Worm (Caenorhabditis elegans) whole organism, L4 larva: ENCODE measurements around the gene R151.10.

Source experiments
- Y105C5A.15 ChIP-seq: fragments of 200-800 bp; sonication (Bioruptor generic); IDR thresholded peaks from 2 replicates; pipeline ENCODE4 v1.3.6; 2022; ENCODE audit warnings: missing genetic modification characterization, missing compliant biosample characterization
- Y48G9A.11 ChIP-seq: fragments of 200-800 bp; sonication (Bioruptor generic); IDR thresholded peaks from 2 replicates; pipeline ENCODE4 v1.3.6; 2022; ENCODE audit warnings: missing genetic modification reagents, missing genetic modification characterization, missing compliant biosample characterization
- ama-1 ChIP-seq: fragments of 150-350 bp; optimal IDR thresholded peaks from 2 replicates; lab custom pipeline; 2014; ENCODE audit warnings: inconsistent platforms, mixed read lengths
- ctbp-1 ChIP-seq: fragments of 200-800 bp; sonication (Bioruptor generic); IDR thresholded peaks from 2 replicates; pipeline ENCODE4 v1.3.6; 2022; ENCODE audit warnings: missing genetic modification reagents, missing genetic modification characterization, missing compliant biosample characterization
- daf-12 ChIP-seq: fragments of 150-350 bp; optimal IDR thresholded peaks from 2 replicates; lab custom pipeline; 2014; ENCODE audit warnings: missing biosample characterization, missing genetic modification reagents, missing genetic modification characterization
- egl-43 ChIP-seq: fragments of 200-800 bp; sonication (Bioruptor generic); IDR thresholded peaks from 2 replicates; pipeline ENCODE4 v1.3.6; 2022; ENCODE audit warnings: missing genetic modification reagents, missing genetic modification characterization, missing compliant biosample characterization
- hmg-1.1 ChIP-seq: fragments of 200-800 bp; sonication (Bioruptor generic); IDR thresholded peaks from 2 replicates; pipeline ENCODE4 v1.3.6; 2022; ENCODE audit warnings: missing genetic modification reagents, missing genetic modification characterization, missing compliant biosample characterization
- lin-38 ChIP-seq: fragments of 200-800 bp; sonication (Bioruptor generic); IDR thresholded peaks from 2 replicates; pipeline ENCODE4 v1.3.6; 2022; ENCODE audit warnings: missing genetic modification reagents, missing genetic modification characterization, missing compliant biosample characterization
- lsy-2 ChIP-seq, 2 experiments: fragments of 150-350 bp in 1 of 2; sonication (generic microtip) in 1 of 2; optimal IDR thresholded peaks; 2 replicates each; lab custom pipeline; 2014 to 2017; ENCODE audit warnings: missing biosample characterization in 2 of 2, missing genetic modification characterization in 2 of 2
- madf-5 ChIP-seq, 2 experiments: fragments of 200-800 bp; sonication (Bioruptor generic); IDR thresholded peaks; 2 replicates each; pipeline ENCODE4 v1.3.6; 2022; ENCODE audit warnings: missing compliant biosample characterization in 2 of 2, missing genetic modification characterization in 2 of 2
- mdt-29 ChIP-seq: fragments of 200-800 bp; sonication (Bioruptor generic); IDR thresholded peaks from 2 replicates; pipeline ENCODE4 v1.3.6; 2022; ENCODE audit warnings: missing genetic modification reagents, missing genetic modification characterization, missing compliant biosample characterization
- mes-2 ChIP-seq: sonication (generic microtip); optimal IDR thresholded peaks from 2 replicates; lab custom pipeline; 2016; ENCODE audit warnings: missing genotype, mild to moderate bottlenecking, missing genetic modification characterization, missing compliant biosample characterization; ENCODE audit not compliant: poor library complexity, severe bottlenecking
- mxl-3 ChIP-seq: fragments of 200-800 bp; sonication (Bioruptor generic); optimal IDR thresholded peaks from 2 replicates; lab custom pipeline; 2018; ENCODE audit warnings: mild to moderate bottlenecking, missing genetic modification characterization, missing compliant biosample characterization
- nhr-10 ChIP-seq: fragments of 150-350 bp; optimal IDR thresholded peaks from 2 replicates; lab custom pipeline; 2014; ENCODE audit warnings: missing biosample characterization, missing genetic modification characterization
- nhr-111 ChIP-seq: fragments of 200-800 bp; sonication (Bioruptor generic); optimal IDR thresholded peaks from 2 replicates; lab custom pipeline; 2018; ENCODE audit warnings: mild to moderate bottlenecking, missing genetic modification characterization, missing compliant biosample characterization
- nhr-48 ChIP-seq: sonication (generic microtip); optimal IDR thresholded peaks from 2 replicates; lab custom pipeline; 2016; ENCODE audit warnings: mild to moderate bottlenecking, missing genetic modification characterization, missing compliant biosample characterization
- pha-4 ChIP-seq, 2 experiments: fragments of 150-350 bp in 1 of 2; fragments of 200-800 bp in 1 of 2; sonication (Bioruptor generic) in 1 of 2; IDR thresholded peaks in 1 of 2; optimal IDR thresholded peaks in 1 of 2; 2 replicates each; pipeline versions ENCODE4 v1.3.6 to Lab custom; 2014 to 2022; ENCODE audit warnings: missing genetic modification characterization in 2 of 2, missing genetic modification reagents in 2 of 2, missing biosample characterization in 1 of 2, missing compliant biosample characterization in 1 of 2
- php-3 ChIP-seq: fragments of 200-800 bp; sonication (Bioruptor generic); IDR thresholded peaks from 2 replicates; pipeline ENCODE4 v1.3.6; 2022; ENCODE audit warnings: missing genetic modification reagents, missing genetic modification characterization, missing compliant biosample characterization
- pqm-1 ChIP-seq: sonication (generic microtip); optimal IDR thresholded peaks from 2 replicates; lab custom pipeline; 2017; ENCODE audit warnings: missing biosample characterization, missing genetic modification characterization
- rbr-2 ChIP-seq: sonication (generic microtip); optimal IDR thresholded peaks from 2 replicates; lab custom pipeline; 2016; ENCODE audit warnings: missing genotype, missing genetic modification characterization, missing compliant biosample characterization
- snpc-1.2 ChIP-seq: fragments of 200-800 bp; sonication (Bioruptor generic); IDR thresholded peaks from 2 replicates; pipeline ENCODE4 v1.3.6; 2022; ENCODE audit warnings: missing genetic modification reagents, missing genetic modification characterization, missing compliant biosample characterization
- unc-62 ChIP-seq, 3 experiments: fragments of 150-350 bp in 1 of 3; sonication (generic microtip); optimal IDR thresholded peaks in 2 of 3; peaks in 1 of 3; 1 replicate in 1 of 3; 2 replicates in 2 of 3; lab custom pipeline; 2014 to 2017; ENCODE audit warnings: missing biosample characterization in 3 of 3, missing genetic modification characterization in 3 of 3, missing genetic modification reagents in 3 of 3, missing genotype in 1 of 3
- zfp-3 ChIP-seq: fragments of 200-800 bp; sonication (Bioruptor generic); conservative IDR thresholded peaks from 2 replicates; pipeline ENCODE4 v1.3.6; 2022; ENCODE audit warnings: missing genetic modification reagents, missing genetic modification characterization, missing compliant biosample characterization

The R151.10 gene

DNA sequence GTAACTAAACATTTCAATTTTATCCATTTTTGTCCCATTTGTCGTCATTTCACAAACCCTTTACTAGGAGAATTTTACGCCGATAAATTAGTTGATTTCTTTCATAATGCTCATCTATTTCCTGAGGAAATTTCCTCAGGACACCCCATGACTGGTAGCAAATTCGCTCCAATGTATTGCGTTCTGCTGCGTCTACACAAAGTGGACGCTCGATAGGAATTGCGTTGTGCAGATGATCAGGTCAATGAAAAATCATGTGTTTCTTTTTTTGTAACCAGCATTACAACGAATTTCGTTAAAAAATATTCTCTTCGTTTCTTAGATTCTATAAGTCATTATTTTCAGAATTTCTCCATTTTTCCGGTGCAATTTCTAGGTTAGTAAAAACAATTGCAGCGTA lies 48.9 kb downstream of the R151.10 start, which contains the start of gene epg-4 (continued):
- no peak for TF ChIP-seq nhr-48
- no peak for TF ChIP-seq rbr-2 (tag; lab: Kevin White, UChicago)
- peak; percentile 4 for TF ChIP-seq pqm-1
- no peak for TF ChIP-seq mdt-29 (GFP tag; lab: Robert Waterston, UW)
- TF ChIP-seq hmg-1.1 (GFP tag; lab: Robert Waterston, UW), result peak; percentile 65; the same call in 1 of the 2 replicates
- TF ChIP-seq nhr-111 (GFP tag; lab: Kevin White, UChicago), result peak; percentile 14

DNA sequence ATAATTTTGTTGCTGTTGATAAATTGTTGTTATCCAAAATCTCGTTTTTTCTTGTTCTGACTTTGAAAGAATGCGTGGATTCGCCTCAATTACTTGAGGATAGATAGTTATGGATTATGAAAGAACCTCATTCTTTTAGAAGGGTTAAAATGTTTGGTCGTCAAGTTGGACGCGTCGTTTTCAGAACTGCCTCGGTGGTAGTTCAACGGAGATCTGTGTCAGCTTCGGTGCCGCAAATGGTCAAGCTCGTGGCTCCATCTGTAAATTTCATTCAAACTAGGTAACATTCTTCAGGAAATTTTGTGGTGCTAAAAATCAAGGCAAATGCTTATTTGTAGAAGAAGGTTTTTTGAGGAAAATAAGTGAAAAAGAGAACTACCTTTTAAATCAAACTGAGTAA lies 50.1 kb downstream of the R151.10 start, which contains the start of gene ndab-2:
Gene ndab-2 (plus strand): TSS at position 140 of the 400 bp plus-strand sequence.
- TF ChIP-seq ama-1 (lab: Kevin White, UChicago) (peak; percentile 82), Y105C5A.15 (GFP tag; lab: Robert Waterston, UW) (peak; percentile 69; the same call in 1 of the 2 replicates), snpc-1.2 (GFP tag; lab: Robert Waterston, UW) (peak; percentile 56; the same call in 1 of the 2 replicates), pha-4 (GFP tag; IDR thresholded peaks at IDR 0.05; lab: Robert Waterston, UW) (peak; percentile 52), pha-4 (tag; optimal IDR thresholded peaks at IDR 0.05; lab: Kevin White, UChicago) (no peak), ctbp-1 (GFP tag; lab: Robert Waterston, UW) (0 out of 2 replicates have a peak, but pooled peaks have one; percentile 39), mxl-3 (GFP tag; lab: Kevin White, UChicago) (no peak), daf-12 (no peak), nhr-10 (tag; lab: Kevin White, UChicago) (no peak), madf-5 (GFP tag; IDR thresholded peaks at IDR 0.05; lab: Robert Waterston, UW) (0 out of 4 replicates have a peak, but pooled peaks have one; percentile 23 to 55), Y48G9A.11 (GFP tag; lab: Robert Waterston, UW) (peak; percentile 51; the same call in 1 of the 2 replicates), zfp-3 (GFP tag; lab: Robert Waterston, UW) (no peak), hmg-1.1 (GFP tag; lab: Robert Waterston, UW) (no peak), mes-2 (peak; percentile 34), egl-43 (peak; percentile 67; the same call in 1 of the 2 replicates), lin-38 (peak; percentile 53), unc-62 (GFP tag; optimal IDR thresholded peaks at IDR 0.05 in 1 of 2; lab: Kevin White, UChicago) (peak in 1 of 2 experiments; percentile 17), unc-62 (tag; optimal IDR thresholded peaks at IDR 0.05; lab: Kevin White, UChicago) (no peak), php-3 (no peak), lsy-2 (tag; optimal IDR thresholded peaks at IDR 0.05; lab: Kevin White, UChicago) (peak in 1 of 2 experiments; percentile 14)
